Worm (Caenorhabditis elegans) whole organism, early embryonic: ENCODE results near the gene srw-139.

Experiments used
- B0310.2 ChIP-seq: sonication (generic microtip); optimal IDR thresholded peaks from 2 replicates; lab custom pipeline; 2016; ENCODE audit warnings: mild to moderate bottlenecking, missing genetic modification characterization, missing compliant biosample characterization
- F13C5.2 ChIP-seq: sonication (generic microtip); optimal IDR thresholded peaks from 2 replicates; lab custom pipeline; 2017; ENCODE audit warnings: mild to moderate bottlenecking, missing genetic modification characterization, inconsistent platforms, missing compliant biosample characterization
- aly-1 ChIP-seq: sonication (generic microtip); optimal IDR thresholded peaks from 2 replicates; lab custom pipeline; 2016; ENCODE audit warnings: missing genetic modification characterization, missing compliant biosample characterization
- ama-1 ChIP-seq: fragments of 150-350 bp; optimal IDR thresholded peaks from 2 replicates; lab custom pipeline; 2014
- ceh-13 ChIP-seq: fragments of 200-800 bp; sonication (Bioruptor generic); optimal IDR thresholded peaks from 2 replicates; lab custom pipeline; 2018; ENCODE audit warnings: mild to moderate bottlenecking, missing genetic modification characterization, missing compliant biosample characterization
- ceh-36 ChIP-seq: sonication (generic microtip); optimal IDR thresholded peaks from 2 replicates; lab custom pipeline; 2016; ENCODE audit warnings: missing genetic modification characterization, inconsistent platforms, missing compliant biosample characterization
- ets-7 ChIP-seq: sonication (generic microtip); optimal IDR thresholded peaks from 2 replicates; lab custom pipeline; 2016; ENCODE audit warnings: missing genotype, missing genetic modification characterization, missing compliant biosample characterization
- flt-1 ChIP-seq: fragments of 200-800 bp; sonication (Bioruptor generic); IDR thresholded peaks from 2 replicates; pipeline ENCODE4 v1.3.6; 2022; ENCODE audit warnings: missing genetic modification characterization, missing compliant biosample characterization
- hmbx-1 ChIP-seq: sonication (generic microtip); optimal IDR thresholded peaks from 2 replicates; lab custom pipeline; 2016; ENCODE audit warnings: mild to moderate bottlenecking, missing genetic modification characterization, missing compliant biosample characterization
- hmg-4 ChIP-seq: fragments of 200-800 bp; sonication (Bioruptor generic); optimal IDR thresholded peaks from 2 replicates; lab custom pipeline; 2018; ENCODE audit warnings: mild to moderate bottlenecking, missing genetic modification characterization, missing compliant biosample characterization
- hnd-1 ChIP-seq: sonication (generic microtip); optimal IDR thresholded peaks from 2 replicates; lab custom pipeline; 2016; ENCODE audit warnings: missing genetic modification characterization, missing compliant biosample characterization
- pes-1 ChIP-seq: fragments of 200-800 bp; sonication (Bioruptor generic); IDR thresholded peaks from 2 replicates; pipeline ENCODE4 v1.3.6; 2022; ENCODE audit warnings: missing genetic modification reagents, missing genetic modification characterization, missing compliant biosample characterization
- scrt-1 ChIP-seq: fragments of 200-800 bp; sonication (Bioruptor generic); IDR thresholded peaks from 2 replicates; pipeline ENCODE4 v1.3.6; 2022; ENCODE audit warnings: missing genetic modification characterization, missing compliant biosample characterization
- sea-1 ChIP-seq: fragments of 200-800 bp; sonication (Bioruptor generic); conservative IDR thresholded peaks from 2 replicates; pipeline ENCODE4 v1.3.6; 2022; ENCODE audit warnings: missing genetic modification characterization, missing compliant biosample characterization
- tbx-11 ChIP-seq: fragments of 200-800 bp; sonication (Bioruptor generic); IDR thresholded peaks from 2 replicates; pipeline ENCODE4 v1.3.6; 2022; ENCODE audit warnings: missing genetic modification characterization, missing compliant biosample characterization
- tbx-37 ChIP-seq: fragments of 200-800 bp; sonication (Bioruptor generic); conservative IDR thresholded peaks from 2 replicates; pipeline ENCODE4 v1.3.6; 2022; ENCODE audit warnings: missing genetic modification reagents, missing genetic modification characterization, missing compliant biosample characterization
- tra-4 ChIP-seq: sonication (generic microtip); optimal IDR thresholded peaks from 2 replicates; lab custom pipeline; 2017; ENCODE audit warnings: missing genetic modification characterization, missing compliant biosample characterization

Gene srw-139

ce11 chrV:2985309-2985708 lies at the start of gene srw-139:
Gene srw-139, minus strand, starts transcription at chrV:2985409.
- TF ChIP-seq scrt-1: no peak
- no peak for TF ChIP-seq tbx-11 (GFP tag; lab: Robert Waterston, UW)
- no peak for TF ChIP-seq hmg-4 (GFP tag; lab: Kevin White, UChicago)

DNA sequence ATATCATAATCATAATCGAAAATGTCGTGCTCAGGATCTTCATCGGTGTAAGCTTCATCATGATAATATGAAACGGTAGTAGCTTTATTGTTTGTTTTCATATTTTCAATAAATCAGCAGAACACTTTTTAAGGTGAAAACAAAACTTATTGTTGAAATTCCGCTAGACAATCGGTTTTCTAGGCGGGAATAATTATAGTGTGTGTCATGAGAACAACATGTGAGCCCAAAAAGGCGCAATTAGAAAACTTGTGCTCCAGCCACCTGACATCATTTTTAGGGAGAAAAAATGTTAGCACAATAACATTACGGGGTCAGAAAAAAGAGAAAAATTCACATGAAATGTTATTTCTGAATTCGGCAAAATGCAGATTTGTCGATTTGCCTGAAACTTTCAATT lies 49.0 kb upstream of the srw-139 start, which contains the start of gene srw-8:
TSS of gene srw-8 (minus strand) at position 101 of the 400 bp plus-strand sequence.
- TF ChIP-seq ama-1 (lab: Kevin White, UChicago) (no peak), tra-4 (tag; lab: Kevin White, UChicago) (no peak), aly-1 (tag; lab: Kevin White, UChicago) (no peak), scrt-1 (no peak), tbx-11 (GFP tag; lab: Robert Waterston, UW) (no peak), pes-1 (GFP tag; lab: Robert Waterston, UW) (no peak), hnd-1 (tag; lab: Kevin White, UChicago) (no peak), tbx-37 (no peak), ets-7 (tag; lab: Kevin White, UChicago) (no peak), flt-1 (GFP tag; lab: Robert Waterston, UW) (no peak), F13C5.2 (no peak), hmg-4 (GFP tag; lab: Kevin White, UChicago) (no peak), ceh-36 (tag; lab: Kevin White, UChicago) (no peak), ceh-13 (GFP tag; lab: Kevin White, UChicago) (no peak), B0310.2 (no peak), sea-1 (GFP tag; lab: Robert Waterston, UW) (no peak), hmbx-1 (tag; lab: Kevin White, UChicago) (no peak)

ce11 chrV:3032343-3032742 lies 47.1 kb upstream of the srw-139 start, which contains the start of gene irld-38:
Gene irld-38, minus strand, starts transcription at chrV:3032443.
- no peak for TF ChIP-seq hmg-4 (GFP tag; lab: Kevin White, UChicago)
- no peak for TF ChIP-seq sea-1 (GFP tag; lab: Robert Waterston, UW)
- no peak for TF ChIP-seq hmbx-1 (tag; lab: Kevin White, UChicago)
- TF ChIP-seq tbx-37: no peak
- TF ChIP-seq flt-1 (GFP tag; lab: Robert Waterston, UW): no peak

DNA sequence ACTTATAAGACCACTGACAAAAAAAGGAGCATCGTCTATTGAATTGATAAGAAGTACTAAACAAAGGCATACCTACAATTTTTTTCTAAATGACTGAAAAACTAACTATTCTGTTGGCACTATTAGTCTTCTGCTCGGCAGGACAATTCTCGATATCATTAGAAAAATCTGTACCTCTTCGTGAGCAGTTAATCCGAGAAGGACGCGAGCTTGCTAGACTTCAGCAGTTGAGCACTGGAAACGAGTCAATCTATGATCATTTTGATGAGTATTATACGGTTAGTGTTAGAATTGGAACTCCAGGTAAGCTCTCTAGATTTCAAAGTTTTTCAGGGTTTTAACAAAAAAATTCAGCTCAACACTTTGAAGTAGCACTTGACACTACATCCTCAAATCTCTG lies 43.0 kb upstream of the srw-139 start, which contains the start of gene asp-7:
TSS of gene asp-7 (plus strand) at position 81 of the 400 bp plus-strand sequence.
- TF ChIP-seq hmg-4 (GFP tag; lab: Kevin White, UChicago): no peak
- TF ChIP-seq tbx-37: no peak
- TF ChIP-seq tbx-11 (GFP tag; lab: Robert Waterston, UW): no peak
- no peak for TF ChIP-seq hmbx-1 (tag; lab: Kevin White, UChicago)
- TF ChIP-seq tra-4 (tag; lab: Kevin White, UChicago): no peak
- TF ChIP-seq B0310.2: no peak
- TF ChIP-seq ets-7 (tag; lab: Kevin White, UChicago): no peak
- no peak for TF ChIP-seq aly-1 (tag; lab: Kevin White, UChicago)
- TF ChIP-seq F13C5.2: no peak
- TF ChIP-seq hnd-1 (tag; lab: Kevin White, UChicago): no peak
- no peak for TF ChIP-seq pes-1 (GFP tag; lab: Robert Waterston, UW)
- no peak for TF ChIP-seq ceh-36 (tag; lab: Kevin White, UChicago)
- no peak for TF ChIP-seq sea-1 (GFP tag; lab: Robert Waterston, UW)
- TF ChIP-seq flt-1 (GFP tag; lab: Robert Waterston, UW): no peak
- no peak for TF ChIP-seq ama-1 (lab: Kevin White, UChicago)
- TF ChIP-seq scrt-1: no peak
- no peak for TF ChIP-seq ceh-13 (GFP tag; lab: Kevin White, UChicago)

- TF ChIP-seq tbx-11 (GFP tag; lab: Robert Waterston, UW) (no peak), sea-1 (GFP tag; lab: Robert Waterston, UW) (no peak), flt-1 (GFP tag; lab: Robert Waterston, UW) (no peak), ceh-13 (GFP tag; lab: Kevin White, UChicago) (no peak), pes-1 (GFP tag; lab: Robert Waterston, UW) (no peak), ets-7 (tag; lab: Kevin White, UChicago) (no peak)
These were observed 39.1 kb upstream of the srw-139 start, which contains the start of gene asp-8 for ce11 chrV:3024274-3024673. Gene asp-8, plus strand, starts transcription at chrV:3024549.

DNA sequence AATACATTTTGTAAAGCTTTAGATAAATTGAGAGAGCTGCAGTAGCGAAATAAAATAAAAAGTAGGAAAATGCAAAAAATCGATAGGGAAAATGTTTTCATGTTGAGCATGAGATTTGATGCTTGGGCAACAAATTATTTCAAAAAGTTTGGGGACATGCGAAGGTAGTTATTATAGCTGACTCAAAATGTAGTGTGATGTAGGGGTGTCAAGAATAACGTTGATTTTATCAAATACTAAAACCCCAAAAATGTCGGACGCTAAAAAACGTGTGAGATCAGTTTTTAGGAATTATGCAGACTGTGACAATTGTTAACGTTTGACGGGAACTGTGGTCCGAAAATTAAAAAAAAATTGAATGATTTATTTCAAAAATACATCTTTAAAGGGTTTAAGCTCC lies 36.1 kb upstream of the srw-139 start, which contains the start of gene irld-12:
TSS of gene irld-12 (minus strand) at position 101 of the 400 bp plus-strand sequence.
- TF ChIP-seq tra-4 (tag; lab: Kevin White, UChicago): no peak
- no peak for TF ChIP-seq hnd-1 (tag; lab: Kevin White, UChicago)
- no peak for TF ChIP-seq ama-1 (lab: Kevin White, UChicago)
- TF ChIP-seq ceh-13 (GFP tag; lab: Kevin White, UChicago): no peak
- TF ChIP-seq ets-7 (tag; lab: Kevin White, UChicago): no peak
- TF ChIP-seq ceh-36 (tag; lab: Kevin White, UChicago): no peak
- TF ChIP-seq B0310.2: no peak
- TF ChIP-seq hmbx-1 (tag; lab: Kevin White, UChicago): no peak
- TF ChIP-seq scrt-1: no peak
- no peak for TF ChIP-seq flt-1 (GFP tag; lab: Robert Waterston, UW)
- no peak for TF ChIP-seq aly-1 (tag; lab: Kevin White, UChicago)
- no peak for TF ChIP-seq hmg-4 (GFP tag; lab: Kevin White, UChicago)
- no peak for TF ChIP-seq pes-1 (GFP tag; lab: Robert Waterston, UW)
- no peak for TF ChIP-seq tbx-37
- TF ChIP-seq sea-1 (GFP tag; lab: Robert Waterston, UW): no peak
- no peak for TF ChIP-seq F13C5.2

ce11 chrV:3017930-3018329 lies 32.7 kb upstream of the srw-139 start:
- TF ChIP-seq tbx-37 (no peak), hmg-4 (GFP tag; lab: Kevin White, UChicago) (no peak), hnd-1 (tag; lab: Kevin White, UChicago) (no peak), ceh-36 (tag; lab: Kevin White, UChicago) (no peak), scrt-1 (no peak), tra-4 (tag; lab: Kevin White, UChicago) (no peak), sea-1 (GFP tag; lab: Robert Waterston, UW) (no peak), hmbx-1 (tag; lab: Kevin White, UChicago) (no peak), ama-1 (lab: Kevin White, UChicago) (no peak), ets-7 (tag; lab: Kevin White, UChicago) (no peak)
